Fruit fly (Drosophila melanogaster) whole organism, pupa: ENCODE measurements around the gene CG43954.

Source experiments
- CG12605 ChIP-seq: fragments of 200-800 bp; sonication (Bioruptor generic); IDR thresholded peaks from 2 replicates; pipeline ENCODE4 v1.3.6; 2022; ENCODE audit warnings: missing biosample characterization, missing genetic modification characterization
- CG15710 ChIP-seq: fragments of 200-800 bp; sonication (Bioruptor generic); optimal IDR thresholded peaks from 2 replicates; lab custom pipeline; 2018; ENCODE audit warnings: missing biosample characterization, mild to moderate bottlenecking, missing genetic modification characterization, moderate library complexity
- CG17806 ChIP-seq: fragments of 200-800 bp; sonication (Bioruptor generic); optimal IDR thresholded peaks from 2 replicates; lab custom pipeline; 2018; ENCODE audit warnings: missing biosample characterization, mild to moderate bottlenecking, missing genetic modification characterization, moderate library complexity
- CG32121 ChIP-seq: fragments of 200-800 bp; sonication (Bioruptor generic); IDR thresholded peaks from 2 replicates; pipeline ENCODE4 v1.3.6; 2022; ENCODE audit warnings: missing biosample characterization, missing genetic modification characterization
- CG34367 ChIP-seq: fragments of 200-800 bp; sonication (Bioruptor generic); optimal IDR thresholded peaks from 2 replicates; lab custom pipeline; 2018; ENCODE audit warnings: missing biosample characterization, mild to moderate bottlenecking, missing genetic modification characterization
- CG4496 ChIP-seq: fragments of 200-800 bp; sonication (Bioruptor generic); IDR thresholded peaks from 3 replicates; pipeline ENCODE4 v1.3.6; 2022; ENCODE audit warnings: missing biosample characterization, missing genetic modification characterization
- CG8159 ChIP-seq: fragments of 200-800 bp; sonication (Bioruptor generic); optimal IDR thresholded peaks from 3 replicates; lab custom pipeline; 2018; ENCODE audit warnings: missing biosample characterization, mild to moderate bottlenecking, missing genetic modification characterization, moderate library complexity
- D1 ChIP-seq: fragments of 200-800 bp; sonication (Bioruptor generic); optimal IDR thresholded peaks from 2 replicates; lab custom pipeline; 2018; ENCODE audit warnings: missing biosample characterization, mild to moderate bottlenecking, missing genetic modification characterization, moderate library complexity
- EcR ChIP-seq: fragments of 200-800 bp; sonication (Bioruptor generic); optimal IDR thresholded peaks from 3 replicates; lab custom pipeline; 2019; ENCODE audit warnings: missing biosample characterization, missing genetic modification characterization, mild to moderate bottlenecking, moderate library complexity, missing genetic modification reagents
- Pif1A ChIP-seq: fragments of 200-800 bp; sonication (Bioruptor generic); optimal IDR thresholded peaks from 3 replicates; lab custom pipeline; 2016; ENCODE audit warnings: missing biosample characterization, missing genetic modification characterization
- Pif1B ChIP-seq: fragments of 200-800 bp; sonication (Bioruptor generic); optimal IDR thresholded peaks from 3 replicates; lab custom pipeline; 2016; ENCODE audit warnings: missing biosample characterization, missing genetic modification characterization
- rn ChIP-seq: fragments of 200-800 bp; sonication (Bioruptor generic); IDR thresholded peaks from 2 replicates; pipeline ENCODE4 v1.3.6; 2022; ENCODE audit warnings: missing biosample characterization, missing genetic modification characterization

DNA sequence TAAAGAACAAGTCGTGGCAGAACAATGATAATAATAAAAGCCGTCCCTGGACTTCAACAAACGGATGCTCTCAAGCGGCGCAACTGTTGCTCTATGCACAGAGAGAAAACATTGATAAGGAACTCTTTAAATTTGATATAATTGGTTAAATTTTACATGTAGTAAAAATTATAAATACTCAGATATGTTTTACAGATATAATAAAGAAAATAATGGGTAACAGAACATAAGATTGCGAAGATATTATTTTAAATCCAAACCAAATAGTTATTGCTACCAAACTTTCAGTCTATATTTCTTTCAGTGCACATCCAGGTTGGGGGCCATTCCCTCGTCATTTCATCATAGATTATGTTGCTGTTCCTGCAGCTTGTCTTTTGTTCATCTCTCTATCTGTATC, 38.2 kb upstream of the CG43954 start:
- no peak for TF ChIP-seq CG32121 (GFP tag; lab: Robert Waterston, UW)
- TF ChIP-seq EcR (GFP tag; lab: Kevin White, UChicago): no peak
- peak; percentile 79 for TF ChIP-seq CG17806
- TF ChIP-seq CG4496 (GFP tag; lab: Robert Waterston, UW): peak; percentile 78
- TF ChIP-seq Pif1B (GFP tag; lab: Kevin White, UChicago): peak; percentile 52
- TF ChIP-seq CG12605 (GFP tag; lab: Robert Waterston, UW): no peak
- peak; percentile 7 for TF ChIP-seq Pif1A (GFP tag; lab: Kevin White, UChicago)
- TF ChIP-seq D1 (tag; lab: Kevin White, UChicago): peak; percentile 32
- TF ChIP-seq CG8159 (tag; lab: Kevin White, UChicago): peak; percentile 75
- peak; percentile 67 for TF ChIP-seq CG15710 (tag; lab: Kevin White, UChicago)
- no peak for TF ChIP-seq rn (GFP tag; lab: Robert Waterston, UW)
- peak; percentile 43 for TF ChIP-seq CG34367 (tag; lab: Kevin White, UChicago)
